Worm (Caenorhabditis elegans): ENCODE data around the gene coh-4.

DNA sequence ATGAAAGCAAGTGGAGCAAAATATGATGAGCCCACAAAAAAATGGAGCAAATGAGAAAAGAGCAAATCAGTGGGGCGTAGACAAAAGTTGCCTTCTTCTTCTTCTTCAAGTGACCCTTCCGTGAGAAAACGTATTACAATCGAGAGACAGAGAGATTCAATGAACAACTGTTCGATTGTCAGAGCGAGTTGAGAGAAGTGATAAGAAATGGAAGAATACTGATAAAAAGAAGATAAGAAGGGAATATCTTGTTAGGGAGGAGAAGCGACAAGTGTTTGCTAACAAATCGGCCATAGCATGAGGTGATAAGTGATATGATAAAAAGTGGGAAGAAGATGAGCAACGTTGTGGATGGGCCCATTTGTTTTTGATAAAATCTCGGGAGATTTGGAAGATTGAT, 18.1 kb downstream of the coh-4 start:
- TF ChIP-seq cog-1 (tag; optimal IDR thresholded peaks at IDR 0.05) = no peak
- no peak for TF ChIP-seq ztf-23 (GFP tag; IDR thresholded peaks at IDR 0.05)

Measured in whole organism, midembryonic.